Worm (Caenorhabditis elegans) whole organism, L3 larva: ENCODE measurements around the gene F07H5.13.
A peak's percentile ranks its signal among the peaks of the same experiment; 100 is the strongest.

Experiments
- R02D3.7 ChIP-seq: fragments of 150-350 bp; optimal IDR thresholded peaks from 2 replicates; lab custom pipeline; 2014; ENCODE audit warnings: missing biosample characterization, missing genetic modification characterization
- ZK546.5 ChIP-seq: sonication (generic microtip); optimal IDR thresholded peaks from 2 replicates; lab custom pipeline; 2017; ENCODE audit warnings: missing biosample characterization, missing genetic modification characterization
- aly-2 ChIP-seq: fragments of 150-350 bp; optimal IDR thresholded peaks from 2 replicates; lab custom pipeline; 2014; ENCODE audit warnings: missing biosample characterization, missing genetic modification characterization
- ama-1 ChIP-seq: fragments of 150-350 bp; optimal IDR thresholded peaks from 2 replicates; lab custom pipeline; 2018
- ceh-16 ChIP-seq: sonication (generic microtip); optimal IDR thresholded peaks from 2 replicates; lab custom pipeline; 2017; ENCODE audit warnings: missing biosample characterization, missing genetic modification characterization
- ceh-28 ChIP-seq: fragments of 150-350 bp; optimal IDR thresholded peaks from 2 replicates; lab custom pipeline; 2014; ENCODE audit warnings: missing biosample characterization, missing genetic modification reagents, missing genetic modification characterization
- ceh-82 ChIP-seq: fragments of 150-350 bp; optimal IDR thresholded peaks from 2 replicates; lab custom pipeline; 2014; ENCODE audit warnings: missing biosample characterization, missing genetic modification characterization
- ceh-9 ChIP-seq: sonication (generic microtip); optimal IDR thresholded peaks from 2 replicates; lab custom pipeline; 2018; ENCODE audit warnings: missing biosample characterization, missing genetic modification characterization
- daf-12 ChIP-seq: fragments of 150-350 bp; optimal IDR thresholded peaks from 2 replicates; lab custom pipeline; 2014; ENCODE audit warnings: missing biosample characterization, missing genetic modification reagents, missing genetic modification characterization
- egl-27 ChIP-seq: sonication (generic microtip); optimal IDR thresholded peaks from 4 replicates; lab custom pipeline; 2017; ENCODE audit warnings: missing biosample characterization, missing genetic modification reagents, missing genetic modification characterization
- elt-1 ChIP-seq: fragments of 150-350 bp; optimal IDR thresholded peaks from 2 replicates; lab custom pipeline; 2014; ENCODE audit warnings: missing biosample characterization, missing genetic modification characterization
- elt-2 ChIP-seq: sonication (generic microtip); optimal IDR thresholded peaks from 2 replicates; lab custom pipeline; 2016; ENCODE audit warnings: missing genetic modification reagents, mild to moderate bottlenecking, missing genetic modification characterization, missing compliant biosample characterization
- elt-3 ChIP-seq, 3 experiments: fragments of 150-350 bp in 1 of 3; sonication (generic microtip) in 2 of 3; optimal IDR thresholded peaks; 2 replicates in 2 of 3; 4 replicates in 1 of 3; lab custom pipeline; 2014 to 2017; ENCODE audit warnings: missing biosample characterization in 3 of 3, missing genetic modification characterization in 3 of 3
- eor-1 ChIP-seq, 2 experiments: fragments of 150-350 bp; optimal IDR thresholded peaks; 2 replicates each; lab custom pipeline; 2014 to 2018; ENCODE audit warnings: missing biosample characterization in 2 of 2, missing genetic modification characterization in 2 of 2
- fkh-10 ChIP-seq: sonication (generic microtip); optimal IDR thresholded peaks from 2 replicates; lab custom pipeline; 2017; ENCODE audit warnings: missing biosample characterization, missing genetic modification reagents, missing genetic modification characterization
- fkh-2 ChIP-seq: fragments of 150-350 bp; optimal IDR thresholded peaks from 2 replicates; lab custom pipeline; 2014; ENCODE audit warnings: missing biosample characterization, missing genetic modification reagents, missing genetic modification characterization
- fos-1 ChIP-seq: fragments of 150-350 bp; optimal IDR thresholded peaks from 2 replicates; lab custom pipeline; 2014; ENCODE audit warnings: missing biosample characterization, missing genetic modification characterization
- hmg-11 ChIP-seq: sonication (generic microtip); optimal IDR thresholded peaks from 2 replicates; lab custom pipeline; 2016; ENCODE audit warnings: missing genetic modification characterization, missing compliant biosample characterization
- jun-1 ChIP-seq: fragments of 150-350 bp; optimal IDR thresholded peaks from 2 replicates; lab custom pipeline; 2014; ENCODE audit warnings: missing biosample characterization, missing genetic modification reagents, missing genetic modification characterization
- lin-15B ChIP-seq: fragments of 150-350 bp; optimal IDR thresholded peaks from 2 replicates; lab custom pipeline; 2014; ENCODE audit warnings: missing biosample characterization, missing genetic modification characterization
- lin-39 ChIP-seq: fragments of 150-350 bp; optimal IDR thresholded peaks from 2 replicates; lab custom pipeline; 2018; ENCODE audit warnings: missing biosample characterization, missing genetic modification reagents, missing genetic modification characterization
- lsy-12 ChIP-seq: sonication (generic microtip); optimal IDR thresholded peaks from 2 replicates; lab custom pipeline; 2016; ENCODE audit warnings: mild to moderate bottlenecking, missing genetic modification characterization, missing compliant biosample characterization
- mdl-1 ChIP-seq: fragments of 150-350 bp; optimal IDR thresholded peaks from 2 replicates; lab custom pipeline; 2014; ENCODE audit warnings: missing biosample characterization, missing genetic modification characterization
- mml-1 ChIP-seq: fragments of 150-350 bp; sonication (generic microtip); optimal IDR thresholded peaks from 3 replicates; lab custom pipeline; 2014; ENCODE audit warnings: missing biosample characterization, missing genetic modification characterization
- nfya-1 ChIP-seq: sonication (generic microtip); optimal IDR thresholded peaks from 2 replicates; lab custom pipeline; 2017; ENCODE audit warnings: missing genetic modification characterization, mild to moderate bottlenecking, missing compliant biosample characterization, antibody characterized with exemption, moderate library complexity; ENCODE audit not compliant: insufficient read depth
- nhr-11 ChIP-seq: fragments of 150-350 bp; optimal IDR thresholded peaks from 2 replicates; lab custom pipeline; 2014; ENCODE audit warnings: missing biosample characterization, missing genetic modification characterization
- nhr-23 ChIP-seq: fragments of 150-350 bp; optimal IDR thresholded peaks from 2 replicates; lab custom pipeline; 2014; ENCODE audit warnings: missing biosample characterization, missing genetic modification reagents, missing genetic modification characterization
- nhr-237 ChIP-seq: fragments of 150-350 bp; optimal IDR thresholded peaks from 2 replicates; lab custom pipeline; 2014; ENCODE audit warnings: missing biosample characterization, missing genetic modification characterization
- nhr-25 ChIP-seq: sonication (generic microtip); optimal IDR thresholded peaks from 2 replicates; lab custom pipeline; 2017; ENCODE audit warnings: missing biosample characterization, missing genetic modification characterization
- nhr-28 ChIP-seq: fragments of 150-350 bp; optimal IDR thresholded peaks from 2 replicates; lab custom pipeline; 2014; ENCODE audit warnings: missing biosample characterization, missing genetic modification characterization
- nhr-43 ChIP-seq: sonication (generic microtip); optimal IDR thresholded peaks from 2 replicates; lab custom pipeline; 2016; ENCODE audit warnings: mild to moderate bottlenecking, missing genetic modification characterization, missing compliant biosample characterization; ENCODE audit not compliant: poor library complexity, severe bottlenecking
- nhr-67 ChIP-seq: fragments of 150-350 bp; optimal IDR thresholded peaks from 2 replicates; lab custom pipeline; 2014; ENCODE audit warnings: missing biosample characterization, missing genetic modification characterization
- nhr-76 ChIP-seq: fragments of 150-350 bp; sonication (generic microtip); optimal IDR thresholded peaks from 5 replicates; lab custom pipeline; 2014; ENCODE audit warnings: missing biosample characterization, missing genetic modification characterization
- nhr-77 ChIP-seq: fragments of 150-350 bp; optimal IDR thresholded peaks from 2 replicates; lab custom pipeline; 2014; ENCODE audit warnings: missing biosample characterization, missing genetic modification characterization
- pha-4 ChIP-seq: fragments of 150-350 bp; optimal IDR thresholded peaks from 2 replicates; lab custom pipeline; 2014; ENCODE audit warnings: missing biosample characterization, missing genetic modification reagents, missing genetic modification characterization
- pqm-1 ChIP-seq: fragments of 150-350 bp; optimal IDR thresholded peaks from 2 replicates; lab custom pipeline; 2017; ENCODE audit warnings: missing biosample characterization, missing genetic modification characterization, inconsistent platforms
- sea-2 ChIP-seq: fragments of 150-350 bp; sonication (generic microtip); optimal IDR thresholded peaks from 4 replicates; lab custom pipeline; 2014; ENCODE audit warnings: missing biosample characterization, missing genetic modification reagents, missing genetic modification characterization
- skn-1 ChIP-seq: fragments of 150-350 bp; optimal IDR thresholded peaks from 2 replicates; lab custom pipeline; 2014; ENCODE audit warnings: missing biosample characterization, missing genetic modification characterization
- snpc-4 ChIP-seq: fragments of 150-350 bp; optimal IDR thresholded peaks from 2 replicates; lab custom pipeline; 2014; ENCODE audit warnings: missing biosample characterization, missing genetic modification characterization
- unc-39 ChIP-seq: sonication (generic microtip); optimal IDR thresholded peaks from 4 replicates; lab custom pipeline; 2017; ENCODE audit warnings: missing biosample characterization, missing genetic modification characterization
- unc-62 ChIP-seq: fragments of 150-350 bp; sonication (generic microtip); optimal IDR thresholded peaks from 4 replicates; lab custom pipeline; 2014; ENCODE audit warnings: missing biosample characterization, missing genetic modification reagents, missing genetic modification characterization
- zag-1 ChIP-seq: fragments of 150-350 bp; optimal IDR thresholded peaks from 2 replicates; lab custom pipeline; 2014; ENCODE audit warnings: missing biosample characterization, missing genetic modification characterization
- ztf-11 ChIP-seq: fragments of 150-350 bp; optimal IDR thresholded peaks from 2 replicates; lab custom pipeline; 2014; ENCODE audit warnings: missing biosample characterization, missing genetic modification characterization
- ztf-4 ChIP-seq: fragments of 150-350 bp; optimal IDR thresholded peaks from 2 replicates; lab custom pipeline; 2014; ENCODE audit warnings: missing biosample characterization, missing genetic modification characterization

Gene F07H5.13

ce11 chrII:8810679-8811413 lies 20.5 kb downstream of the F07H5.13 start, which contains the start of the genes F46C5.9 and rer-1:
F46C5.9 (minus strand) TSS chrII:8810729.
rer-1 (plus strand) TSS chrII:8811370.
- peak; percentile 7 for TF ChIP-seq nhr-23 (tag; lab: Kevin White, UChicago)
- TF ChIP-seq ceh-82 (tag; lab: Kevin White, UChicago) = no peak
- TF ChIP-seq pha-4 (tag; lab: Kevin White, UChicago) = peak; percentile 66

- TF ChIP-seq nhr-25 (peak; percentile 3), jun-1 (tag; lab: Kevin White, UChicago) (no peak), nfya-1 (no peak), daf-12 (tag; lab: Kevin White, UChicago) (no peak), fkh-2 (no peak), sea-2 (GFP tag; lab: Kevin White, UChicago) (no peak), nhr-43 (tag; lab: Kevin White, UChicago) (peak; percentile 9), egl-27 (no peak), ama-1 (lab: Kevin White, UChicago) (peak; percentile 91), mml-1 (tag; lab: Kevin White, UChicago) (no peak), lin-39 (tag; lab: Kevin White, UChicago) (peak; percentile 23), fkh-10 (no peak), lin-15B (no peak)
Measured at ce11 chrII:8811825-8812224, 21.5 kb downstream of the F07H5.13 start.

- TF ChIP-seq nhr-67 (tag; lab: Kevin White, UChicago) (no peak), snpc-4 (no peak), pha-4 (tag; lab: Kevin White, UChicago) (no peak), nhr-11 (tag; lab: Kevin White, UChicago) (no peak), ceh-28 (tag; lab: Kevin White, UChicago) (no peak)
Measured at ce11 chrII:8812346-8812745, 22.0 kb downstream of the F07H5.13 start.

- no peak for TF ChIP-seq R02D3.7 (tag; lab: Kevin White, UChicago)
- TF ChIP-seq lin-15B = no peak
- no peak for TF ChIP-seq daf-12 (tag; lab: Kevin White, UChicago)
- peak; percentile 30 for TF ChIP-seq nhr-76 (tag; lab: Kevin White, UChicago)
- peak; percentile 73 for TF ChIP-seq nhr-25
- TF ChIP-seq ceh-82 (tag; lab: Kevin White, UChicago) = no peak
- TF ChIP-seq lin-39 (tag; lab: Kevin White, UChicago) = peak; percentile 22
- no peak for TF ChIP-seq nhr-77 (tag; lab: Kevin White, UChicago)
- no peak for TF ChIP-seq skn-1 (tag; lab: Kevin White, UChicago)
- no peak for TF ChIP-seq fos-1
- peak; percentile 55 for TF ChIP-seq elt-1 (tag; lab: Kevin White, UChicago)
- no peak for TF ChIP-seq nhr-67 (tag; lab: Kevin White, UChicago)
- no peak for TF ChIP-seq ZK546.5 (tag; lab: Kevin White, UChicago)
- TF ChIP-seq ceh-16 = no peak
- TF ChIP-seq ztf-4 (tag; lab: Kevin White, UChicago) = no peak
- TF ChIP-seq nhr-28 = no peak
- no peak for TF ChIP-seq pha-4 (tag; lab: Kevin White, UChicago)
- TF ChIP-seq zag-1 (tag; lab: Kevin White, UChicago) = no peak
- peak; percentile 21 for TF ChIP-seq nfya-1
- no peak for TF ChIP-seq mdl-1 (tag; lab: Kevin White, UChicago)
- TF ChIP-seq eor-1 (tag; optimal IDR thresholded peaks at IDR 0.05; lab: Kevin White, UChicago) = no peak
- TF ChIP-seq unc-62 (GFP tag; lab: Kevin White, UChicago) = no peak
- no peak for TF ChIP-seq fkh-2
- TF ChIP-seq ceh-28 (tag; lab: Kevin White, UChicago) = peak; percentile 27
- TF ChIP-seq ceh-9 (tag; lab: Kevin White, UChicago) = no peak
- no peak for TF ChIP-seq ztf-11
- TF ChIP-seq elt-2 (tag; lab: Kevin White, UChicago) = no peak
- TF ChIP-seq nhr-11 (tag; lab: Kevin White, UChicago) = peak; percentile 30
- no peak for TF ChIP-seq pqm-1 (tag; lab: Kevin White, UChicago)
- TF ChIP-seq fkh-10 = no peak
- TF ChIP-seq aly-2 (tag; lab: Kevin White, UChicago) = no peak
- peak; percentile 98 for TF ChIP-seq nhr-43 (tag; lab: Kevin White, UChicago)
- TF ChIP-seq hmg-11 (tag; lab: Kevin White, UChicago) = no peak
- TF ChIP-seq mml-1 (tag; lab: Kevin White, UChicago) = no peak
- TF ChIP-seq egl-27 = no peak
- no peak for TF ChIP-seq snpc-4
- TF ChIP-seq nhr-23 (tag; lab: Kevin White, UChicago) = peak; percentile 86
- TF ChIP-seq lsy-12 = no peak
- TF ChIP-seq nhr-237 (tag; lab: Kevin White, UChicago) = no peak
- TF ChIP-seq sea-2 (GFP tag; lab: Kevin White, UChicago) = no peak
- no peak for TF ChIP-seq unc-39
- TF ChIP-seq elt-3 (tag; optimal IDR thresholded peaks at IDR 0.05; lab: Kevin White, UChicago) = peak in 2 of 3 experiments; percentile 60 to 88
Measured at ce11 chrII:8813659-8814058, 23.3 kb downstream of the F07H5.13 start.
